Worm (Caenorhabditis elegans): ENCODE measurements around the gene F47B8.13.

F47B8.13 gene

ce11 chrV:14350949-14351348, 31.4 kb upstream of the F47B8.13 start:
- TF ChIP-seq ceh-34 (tag; optimal IDR thresholded peaks at IDR 0.05): peak; percentile 43
- TF ChIP-seq fax-1 (tag; optimal IDR thresholded peaks at IDR 0.05): no peak
- TF ChIP-seq nhr-232 (tag; optimal IDR thresholded peaks at IDR 0.05): no peak
- TF ChIP-seq npax-4 (tag; optimal IDR thresholded peaks at IDR 0.05): no peak
- TF ChIP-seq sox-2 (GFP tag; IDR thresholded peaks at IDR 0.05): no peak
- no peak for TF ChIP-seq hlh-13 (GFP tag; optimal IDR thresholded peaks at IDR 0.05)
- TF ChIP-seq hlh-30 (tag; optimal IDR thresholded peaks at IDR 0.05; ENCODE audit: insufficient read depth): no peak
- TF ChIP-seq ceh-18 (tag; optimal IDR thresholded peaks at IDR 0.05): peak; percentile 79
- TF ChIP-seq ztf-16 (tag; optimal IDR thresholded peaks at IDR 0.05): no peak
- TF ChIP-seq ets-4 (tag; optimal IDR thresholded peaks at IDR 0.05): peak; percentile 38
- peak; percentile 0 for TF ChIP-seq madf-2 (tag; optimal IDR thresholded peaks at IDR 0.05)
- TF ChIP-seq gmeb-2 (tag; optimal IDR thresholded peaks at IDR 0.05): no peak
- TF ChIP-seq zip-5 (tag; optimal IDR thresholded peaks at IDR 0.05): no peak
- no peak for TF ChIP-seq hlh-15 (tag; optimal IDR thresholded peaks at IDR 0.05)
- TF ChIP-seq nfya-1 (tag; optimal IDR thresholded peaks at IDR 0.05): peak; percentile 62
- TF ChIP-seq hlh-6 (tag; optimal IDR thresholded peaks at IDR 0.05): peak; percentile 41
- no peak for TF ChIP-seq odd-2 (tag; optimal IDR thresholded peaks at IDR 0.05)
- no peak for TF ChIP-seq K02D7.2 (tag; optimal IDR thresholded peaks at IDR 0.05)
- peak; percentile 64 for TF ChIP-seq C08G9.2 (tag; optimal IDR thresholded peaks at IDR 0.05)
- TF ChIP-seq rnt-1 (tag; optimal IDR thresholded peaks at IDR 0.05): peak; percentile 60
- TF ChIP-seq sdc-2 (tag; optimal IDR thresholded peaks at IDR 0.05): peak; percentile 3
- TF ChIP-seq dve-1 (tag; optimal IDR thresholded peaks at IDR 0.05): peak; percentile 22
- no peak for TF ChIP-seq ceh-6 (GFP tag; optimal IDR thresholded peaks at IDR 0.05)
- peak; percentile 75 for TF ChIP-seq tbx-2 (tag; optimal IDR thresholded peaks at IDR 0.05)
- TF ChIP-seq ceh-14 (tag; optimal IDR thresholded peaks at IDR 0.05): peak; percentile 55
- no peak for TF ChIP-seq pha-2 (tag; optimal IDR thresholded peaks at IDR 0.05)
- no peak for TF ChIP-seq T23F11.4 (GFP tag; optimal IDR thresholded peaks at IDR 0.05)
- TF ChIP-seq syd-9 (tag; optimal IDR thresholded peaks at IDR 0.05): peak; percentile 24
- no peak for TF ChIP-seq pat-9 (tag; optimal IDR thresholded peaks at IDR 0.05)
- no peak for TF ChIP-seq ceh-22 (tag; optimal IDR thresholded peaks at IDR 0.05)
- no peak for TF ChIP-seq lim-6 (tag; optimal IDR thresholded peaks at IDR 0.05)
- no peak for TF ChIP-seq elt-2 (tag; optimal IDR thresholded peaks at IDR 0.05)
- TF ChIP-seq mec-3 (tag; optimal IDR thresholded peaks at IDR 0.05; ENCODE audit: borderline replicate concordance): no peak
- no peak for TF ChIP-seq dmd-4 (tag; optimal IDR thresholded peaks at IDR 0.05; ENCODE audit: borderline replicate concordance)
- TF ChIP-seq fkh-10 (GFP tag; optimal IDR thresholded peaks at IDR 0.05): peak; percentile 14
- TF ChIP-seq unc-42 (tag; optimal IDR thresholded peaks at IDR 0.05): peak; percentile 72
- TF ChIP-seq hlh-8 (tag; optimal IDR thresholded peaks at IDR 0.05): peak; percentile 11
- no peak for TF ChIP-seq Y22D7AL.16 (tag; optimal IDR thresholded peaks at IDR 0.05)
- TF ChIP-seq tbx-7 (tag; optimal IDR thresholded peaks at IDR 0.05): no peak
- TF ChIP-seq unc-55 (GFP tag; optimal IDR thresholded peaks at IDR 0.05): no peak
- no peak for TF ChIP-seq eyg-1 (tag; optimal IDR thresholded peaks at IDR 0.05)
- peak; percentile 78 for TF ChIP-seq ceh-31 (tag; optimal IDR thresholded peaks at IDR 0.05)
- TF ChIP-seq ceh-2 (tag; optimal IDR thresholded peaks at IDR 0.05): peak; percentile 7
- TF ChIP-seq fkh-6 (tag; optimal IDR thresholded peaks at IDR 0.05): peak; percentile 53
- TF ChIP-seq ref-2 (tag; optimal IDR thresholded peaks at IDR 0.05): peak; percentile 54
- TF ChIP-seq ceh-30 (tag; optimal IDR thresholded peaks at IDR 0.05): no peak
- no peak for TF ChIP-seq che-1 (tag; optimal IDR thresholded peaks at IDR 0.05)
- no peak for TF ChIP-seq lin-11 (tag; optimal IDR thresholded peaks at IDR 0.05)
- TF ChIP-seq ceh-45 (GFP tag; IDR thresholded peaks at IDR 0.05): no peak
- peak; percentile 58 for TF ChIP-seq pros-1 (tag; optimal IDR thresholded peaks at IDR 0.05)
- TF ChIP-seq sox-4 (tag; optimal IDR thresholded peaks at IDR 0.05): no peak
- TF ChIP-seq pag-3 (tag; optimal IDR thresholded peaks at IDR 0.05; ENCODE audit: borderline replicate concordance): no peak
- TF ChIP-seq nhr-11 (tag; optimal IDR thresholded peaks at IDR 0.05): no peak
- TF ChIP-seq K09A11.1 (tag; optimal IDR thresholded peaks at IDR 0.05; ENCODE audit: insufficient read depth): no peak

Measured in whole organism, late embryonic.